Worm (Caenorhabditis elegans) whole organism, L2 larva: ENCODE data around the gene srlf-26.
"Not testable (repeated sequence)": the region's sequence is repeated elsewhere in the genome, so short reads cannot be mapped to it uniquely, and the experiment has no call there.

ENCODE experiments used
- F13H6.1 ChIP-seq: sonication (generic microtip); optimal IDR thresholded peaks from 2 replicates; lab custom pipeline; 2016; ENCODE audit warnings: missing genetic modification characterization, missing compliant biosample characterization
- ama-1 ChIP-seq: fragments of 150-350 bp; optimal IDR thresholded peaks from 2 replicates; lab custom pipeline; 2018; ENCODE audit warnings: inconsistent platforms
- ceh-16 ChIP-seq: fragments of 150-350 bp; optimal IDR thresholded peaks from 2 replicates; lab custom pipeline; 2014; ENCODE audit warnings: missing biosample characterization, missing genetic modification characterization
- ceh-82 ChIP-seq: fragments of 150-350 bp; optimal IDR thresholded peaks from 2 replicates; lab custom pipeline; 2014; ENCODE audit warnings: missing biosample characterization, missing genetic modification characterization
- egl-27 ChIP-seq: sonication (generic microtip); optimal IDR thresholded peaks from 3 replicates; lab custom pipeline; 2017; ENCODE audit warnings: missing biosample characterization, missing genetic modification reagents, missing genetic modification characterization
- fos-1 ChIP-seq: fragments of 150-350 bp; optimal IDR thresholded peaks from 2 replicates; lab custom pipeline; 2014; ENCODE audit warnings: missing biosample characterization, missing genetic modification characterization
- lin-39 ChIP-seq: fragments of 150-350 bp; optimal IDR thresholded peaks from 2 replicates; lab custom pipeline; 2014; ENCODE audit warnings: missing biosample characterization, missing genetic modification reagents, missing genetic modification characterization
- mdl-1 ChIP-seq, 2 experiments: fragments of 150-350 bp in 1 of 2; sonication (generic microtip) in 1 of 2; optimal IDR thresholded peaks; 2 replicates each; lab custom pipeline; 2017; ENCODE audit warnings: missing biosample characterization in 2 of 2, missing genetic modification characterization in 2 of 2
- nhr-12 ChIP-seq: fragments of 150-350 bp; optimal IDR thresholded peaks from 2 replicates; lab custom pipeline; 2014; ENCODE audit warnings: missing biosample characterization, missing genetic modification characterization
- nhr-237 ChIP-seq: fragments of 150-350 bp; optimal IDR thresholded peaks from 2 replicates; lab custom pipeline; 2014; ENCODE audit warnings: missing biosample characterization, missing genetic modification characterization
- unc-39 ChIP-seq: fragments of 150-350 bp; optimal IDR thresholded peaks from 2 replicates; lab custom pipeline; 2014; ENCODE audit warnings: missing biosample characterization, missing genetic modification characterization
- unc-62 ChIP-seq: fragments of 150-350 bp; optimal IDR thresholded peaks from 2 replicates; lab custom pipeline; 2014; ENCODE audit warnings: missing biosample characterization, missing genetic modification reagents, missing genetic modification characterization

ce11 chrIV:13662570-13662969, 16.2 kb upstream of the srlf-26 start, which contains the start of gene Y45F10C.2:
- not testable (repeated sequence) for TF ChIP-seq F13H6.1 (tag; lab: Kevin White, UChicago); ama-1; unc-62 (GFP tag; lab: Kevin White, UChicago); nhr-12; ceh-82 (tag; lab: Kevin White, UChicago); fos-1 (tag; lab: Kevin White, UChicago); mdl-1 (tag; optimal IDR thresholded peaks at IDR 0.05; lab: Kevin White, UChicago); nhr-237 (tag; lab: Kevin White, UChicago); unc-39 (tag; lab: Kevin White, UChicago); lin-39 (tag; lab: Kevin White, UChicago); ceh-16; egl-27
